Worm (Caenorhabditis elegans): ENCODE data around the gene F38B6.2.

Gene F38B6.2

DNA sequence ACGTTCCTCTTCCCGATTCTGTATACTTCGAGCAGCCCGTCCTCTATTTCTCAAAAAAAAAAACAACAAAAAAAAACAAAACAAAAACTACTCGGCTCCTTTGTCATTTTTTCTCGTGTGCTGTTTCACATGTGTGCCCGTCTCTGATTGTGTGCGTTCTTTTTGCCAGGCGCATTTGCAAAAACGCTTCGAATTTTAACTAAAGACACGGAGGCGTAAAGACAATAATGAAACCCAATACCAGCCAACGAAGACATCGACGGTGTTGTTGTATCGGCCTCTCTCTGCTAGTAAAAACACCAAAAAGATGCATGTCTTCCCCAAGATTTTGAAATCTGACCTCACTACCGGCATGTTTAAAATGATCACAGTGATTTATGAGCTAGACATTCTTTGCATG lies 48.5 kb downstream of the F38B6.2 start:
- TF ChIP-seq unc-62 (GFP tag; optimal IDR thresholded peaks at IDR 0.05), result no peak

- TF ChIP-seq unc-62 (GFP tag; optimal IDR thresholded peaks at IDR 0.05), result no peak
Observed at ce11 chrX:6747906-6748356, 49.6 kb downstream of the F38B6.2 start.

DNA sequence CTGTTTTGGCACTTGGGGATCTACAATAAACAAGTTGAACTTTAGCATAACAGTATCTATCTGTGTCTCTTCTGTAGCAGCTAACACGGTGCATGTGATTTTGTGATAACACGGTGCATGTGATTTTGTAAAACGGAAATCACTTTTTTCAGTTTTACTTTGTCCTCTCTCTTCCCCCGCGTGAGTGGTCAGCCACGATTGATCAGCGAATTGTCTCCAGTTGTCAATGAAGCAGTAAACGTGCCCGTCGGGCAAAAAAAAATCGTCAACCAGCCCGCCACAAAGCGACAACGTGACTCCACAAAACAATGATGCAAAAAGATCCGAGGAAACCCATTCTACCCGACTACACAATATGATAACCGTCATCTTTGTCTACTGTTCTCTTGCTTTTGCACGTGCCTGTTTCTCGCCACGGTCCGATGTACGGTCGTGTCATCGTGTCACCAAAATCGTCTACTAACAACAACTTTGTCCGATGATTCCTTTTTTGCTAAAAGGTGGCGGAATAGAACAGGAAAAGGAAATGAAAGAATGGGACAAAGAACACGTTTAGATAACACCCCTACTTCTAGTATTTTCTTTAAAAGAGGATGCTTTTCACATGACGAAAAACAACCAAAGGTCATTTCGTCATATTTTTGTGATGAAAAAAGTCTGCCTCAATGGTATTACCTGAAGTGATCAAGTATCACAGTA lies 50.9 kb downstream of the F38B6.2 start:
- TF ChIP-seq unc-62 (GFP tag; optimal IDR thresholded peaks at IDR 0.05), result no peak

- no peak for TF ChIP-seq unc-62 (GFP tag; optimal IDR thresholded peaks at IDR 0.05)
Observed at ce11 chrX:6750145-6750544, 51.8 kb downstream of the F38B6.2 start.

Measured in whole organism, dauer.